Worm (Caenorhabditis elegans) whole organism, L4 larva: ENCODE data around the gene C49F8.14.

Experiments used
- aly-2 ChIP-seq: sonication (generic microtip); optimal IDR thresholded peaks from 2 replicates; lab custom pipeline; 2018; ENCODE audit warnings: missing biosample characterization, missing genetic modification characterization
- daf-16 ChIP-seq, 3 experiments: sonication (generic microtip); optimal IDR thresholded peaks; 2 replicates each; lab custom pipeline; 2016 to 2017; ENCODE audit warnings: missing genetic modification characterization in 3 of 3, missing genetic modification reagents in 3 of 3, mild to moderate bottlenecking in 2 of 3, missing compliant biosample characterization in 2 of 3, missing biosample characterization in 1 of 3, moderate library complexity in 1 of 3
- dve-1 ChIP-seq: sonication (generic microtip); optimal IDR thresholded peaks from 2 replicates; lab custom pipeline; 2017; ENCODE audit warnings: antibody characterized with exemption, mild to moderate bottlenecking, missing genetic modification characterization, missing compliant biosample characterization; ENCODE audit not compliant: insufficient read depth
- nhr-42 ChIP-seq: fragments of 200-800 bp; sonication (Bioruptor generic); IDR thresholded peaks from 2 replicates; pipeline ENCODE4 v1.3.6; 2022; ENCODE audit warnings: missing genetic modification characterization, missing compliant biosample characterization
- unc-62 ChIP-seq, 3 experiments: fragments of 150-350 bp in 1 of 3; sonication (generic microtip); optimal IDR thresholded peaks in 2 of 3; peaks in 1 of 3; 1 replicate in 1 of 3; 2 replicates in 2 of 3; lab custom pipeline; 2014 to 2017; ENCODE audit warnings: missing biosample characterization in 3 of 3, missing genetic modification characterization in 3 of 3, missing genetic modification reagents in 3 of 3, missing genotype in 1 of 3

DNA sequence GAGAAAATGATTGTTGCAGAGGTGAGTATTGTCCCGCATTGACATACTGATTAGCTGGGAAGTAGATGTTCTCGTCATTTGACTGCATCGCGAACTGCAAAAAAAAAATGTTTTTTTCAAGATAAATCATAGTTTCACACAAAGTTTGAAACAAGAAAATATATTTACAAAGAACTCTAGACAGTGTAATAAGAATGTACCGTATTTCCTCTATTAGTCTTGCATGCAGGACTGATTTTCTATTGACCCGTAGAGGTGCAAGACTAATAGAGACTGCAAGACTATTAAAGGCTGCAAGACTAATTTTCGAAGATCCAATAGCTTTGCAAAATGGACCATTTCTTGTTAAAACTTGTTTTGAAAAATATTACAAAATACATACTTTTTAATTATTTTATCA, 46.6 kb upstream of the C49F8.14 start, which contains the start of gene fkh-3:
- TF ChIP-seq nhr-42 (GFP tag; lab: Robert Waterston, UW): no peak
- no peak for TF ChIP-seq daf-16 (GFP tag; optimal IDR thresholded peaks at IDR 0.05; lab: Kevin White, UChicago)
- TF ChIP-seq daf-16 (tag; optimal IDR thresholded peaks at IDR 0.05; lab: Kevin White, UChicago): no peak
- TF ChIP-seq aly-2 (tag; lab: Kevin White, UChicago): no peak
- no peak for TF ChIP-seq dve-1 (tag; lab: Kevin White, UChicago)
- TF ChIP-seq unc-62 (GFP tag; optimal IDR thresholded peaks at IDR 0.05 in 1 of 2; lab: Kevin White, UChicago): no peak
- TF ChIP-seq unc-62 (tag; optimal IDR thresholded peaks at IDR 0.05; lab: Kevin White, UChicago): no peak
